Worm (Caenorhabditis elegans): ENCODE data around the gene K10H10.5.

The K10H10.5 gene

ce11 chrII:14495341-14495740 lies 6.2 kb upstream of the K10H10.5 start (continued):
- no peak for TF ChIP-seq efl-1 (optimal IDR thresholded peaks at IDR 0.05)
- TF ChIP-seq efl-1 (GFP tag; optimal IDR thresholded peaks at IDR 0.05 in 1 of 2) = peak in 1 of 2 experiments; percentile 27
- TF ChIP-seq nhr-28 (tag; optimal IDR thresholded peaks at IDR 0.05) = no peak
- TF ChIP-seq unc-98 (GFP tag; IDR thresholded peaks at IDR 0.05) = no peak
- TF ChIP-seq egl-27 (tag; optimal IDR thresholded peaks at IDR 0.05) = no peak

ce11 chrII:14496809-14497208 lies 4.7 kb upstream of the K10H10.5 start:
- no peak for TF ChIP-seq ama-1 (optimal IDR thresholded peaks at IDR 0.05)
- no peak for TF ChIP-seq pag-3 (tag; optimal IDR thresholded peaks at IDR 0.05; ENCODE audit: borderline replicate concordance, insufficient read depth)
- peak; percentile 56 to 85 for TF ChIP-seq lin-35 (GFP tag; optimal IDR thresholded peaks at IDR 0.05)
- peak; percentile 65 for TF ChIP-seq elt-2 (tag; optimal IDR thresholded peaks at IDR 0.05)
- no peak for TF ChIP-seq nhr-84 (tag; optimal IDR thresholded peaks at IDR 0.05)
- TF ChIP-seq lin-13 (GFP tag; optimal IDR thresholded peaks at IDR 0.05) = peak; percentile 32
- TF ChIP-seq lin-39 (tag; optimal IDR thresholded peaks at IDR 0.05) = no peak
- TF ChIP-seq zag-1 (tag; optimal IDR thresholded peaks at IDR 0.05) = no peak
- peak; percentile 76 for TF ChIP-seq blmp-1 (tag; optimal IDR thresholded peaks at IDR 0.05)
- TF ChIP-seq efl-1 (optimal IDR thresholded peaks at IDR 0.05) = peak; percentile 66 to 68
- TF ChIP-seq efl-1 (GFP tag; optimal IDR thresholded peaks at IDR 0.05 in 1 of 2) = peak; percentile 53 to 96
- TF ChIP-seq grh-1 (GFP tag; IDR thresholded peaks at IDR 0.05) = peak; percentile 47; the same call in 1 of the 2 replicates
- no peak for TF ChIP-seq efl-3 (GFP tag; optimal IDR thresholded peaks at IDR 0.05)
- peak; percentile 67 to 92 for TF ChIP-seq lsy-2 (tag; optimal IDR thresholded peaks at IDR 0.05)
- TF ChIP-seq fkh-4 (tag; optimal IDR thresholded peaks at IDR 0.05; ENCODE audit: borderline replicate concordance) = no peak
- no peak for TF ChIP-seq ets-5 (GFP tag; IDR thresholded peaks at IDR 0.05)
- TF ChIP-seq egl-27 (tag; optimal IDR thresholded peaks at IDR 0.05) = peak; percentile 22 to 50
- TF ChIP-seq isw-1 (GFP tag; IDR thresholded peaks at IDR 0.05) = no peak
- TF ChIP-seq pqm-1 (tag; optimal IDR thresholded peaks at IDR 0.05) = peak; percentile 7
- peak; percentile 75 for TF ChIP-seq snpc-4 (tag; optimal IDR thresholded peaks at IDR 0.05)
- peak; percentile 8 for TF ChIP-seq fkh-10 (GFP tag; optimal IDR thresholded peaks at IDR 0.05)
- peak; percentile 82 for TF ChIP-seq mep-1 (tag; optimal IDR thresholded peaks at IDR 0.05)
- peak; percentile 79 for TF ChIP-seq nhr-19 (GFP tag; conservative IDR thresholded peaks at IDR 0.05)
- TF ChIP-seq unc-62 (GFP tag; optimal IDR thresholded peaks at IDR 0.05) = no peak
- TF ChIP-seq nhr-90 (tag; optimal IDR thresholded peaks at IDR 0.05; ENCODE audit: poor library complexity) = peak; percentile 94
- peak; percentile 86 for TF ChIP-seq nhr-71 (tag; optimal IDR thresholded peaks at IDR 0.05)
- TF ChIP-seq ztf-11 (tag; optimal IDR thresholded peaks at IDR 0.05) = peak in 1 of 2 experiments; percentile 66
- TF ChIP-seq skn-1 (tag; optimal IDR thresholded peaks at IDR 0.05) = peak; percentile 97
- peak; percentile 44 for TF ChIP-seq mef-2 (tag; optimal IDR thresholded peaks at IDR 0.05)
- peak; percentile 39 for TF ChIP-seq fkh-8 (tag; optimal IDR thresholded peaks at IDR 0.05)
- no peak for TF ChIP-seq lin-15B (tag; optimal IDR thresholded peaks at IDR 0.05)
- TF ChIP-seq alr-1 (tag; optimal IDR thresholded peaks at IDR 0.05; ENCODE audit: borderline replicate concordance) = no peak
- peak; percentile 3 for TF ChIP-seq nhr-237 (tag; optimal IDR thresholded peaks at IDR 0.05)
- peak; percentile 54 for TF ChIP-seq ceh-88 (GFP tag; IDR thresholded peaks at IDR 0.05)
- no peak for TF ChIP-seq ceh-63 (GFP tag; optimal IDR thresholded peaks at IDR 0.05)
- peak; percentile 56 for TF ChIP-seq jun-1 (tag; optimal IDR thresholded peaks at IDR 0.05)
- peak; percentile 33 for TF ChIP-seq unc-86 (tag; optimal IDR thresholded peaks at IDR 0.05)
- TF ChIP-seq ceh-8 (GFP tag; optimal IDR thresholded peaks at IDR 0.05) = peak; percentile 41
- TF ChIP-seq mdl-1 (tag; optimal IDR thresholded peaks at IDR 0.05) = peak in 1 of 2 experiments; percentile 86
- TF ChIP-seq tbx-2 (tag; optimal IDR thresholded peaks at IDR 0.05) = peak; percentile 83
- peak; percentile 97 for TF ChIP-seq nhr-77 (tag; optimal IDR thresholded peaks at IDR 0.05)
- no peak for TF ChIP-seq unc-98 (GFP tag; IDR thresholded peaks at IDR 0.05)
- peak; percentile 57 for TF ChIP-seq vab-15 (tag; optimal IDR thresholded peaks at IDR 0.05)
- TF ChIP-seq sptf-1 (tag; optimal IDR thresholded peaks at IDR 0.05) = no peak
- peak; percentile 40 for TF ChIP-seq egl-13 (tag; optimal IDR thresholded peaks at IDR 0.05)
- peak; percentile 24 for TF ChIP-seq sox-4 (tag; optimal IDR thresholded peaks at IDR 0.05)
- peak; percentile 86 for TF ChIP-seq nhr-47 (tag; optimal IDR thresholded peaks at IDR 0.05)
- TF ChIP-seq hlh-4 (tag; optimal IDR thresholded peaks at IDR 0.05) = no peak
- TF ChIP-seq nhr-28 (tag; optimal IDR thresholded peaks at IDR 0.05) = no peak
- no peak for TF ChIP-seq sup-37 (GFP tag; optimal IDR thresholded peaks at IDR 0.05)

All from whole organism, L1 larva.